Fruit fly (Drosophila melanogaster): ENCODE measurements around the gene CG11714.

The CG11714 gene

dm6 chr3L:11533704-11534319 lies 11.3 kb upstream of the CG11714 start (continued):
- TF ChIP-seq CG11504 (tag; optimal IDR thresholded peaks at IDR 0.05) (peak; percentile 60), esg (GFP tag; conservative IDR thresholded peaks at IDR 0.05) (no peak), gcm2 (GFP tag; optimal IDR thresholded peaks at IDR 0.05) (no peak), sisA (GFP tag; IDR thresholded peaks at IDR 0.05) (no peak), Dref (GFP tag; IDR thresholded peaks at IDR 0.05) (no peak), ftz-f1 (GFP tag; optimal IDR thresholded peaks at IDR 0.05) (peak; percentile 55), sens (GFP tag) (peak; percentile 60), Hand (GFP tag; optimal IDR thresholded peaks at IDR 0.05) (no peak), sob (GFP tag; IDR thresholded peaks at IDR 0.05) (peak; percentile 51), emc (GFP tag; optimal IDR thresholded peaks at IDR 0.05) (no peak), CG6272 (GFP tag; IDR thresholded peaks at IDR 0.05) (no peak), CG9215 (GFP tag; IDR thresholded peaks at IDR 0.05) (no peak; the same call in 1 of the 2 replicates), Vsx1 (GFP tag; optimal IDR thresholded peaks at IDR 0.05) (peak; percentile 32), Atf6 (GFP tag; IDR thresholded peaks at IDR 0.05) (no peak; the same call in 1 of the 2 replicates), HHEX (GFP tag; optimal IDR thresholded peaks at IDR 0.05) (peak; percentile 19), pfk (GFP tag; optimal IDR thresholded peaks at IDR 0.05) (no peak), cas (GFP tag; IDR thresholded peaks at IDR 0.05) (no peak), CG10209 (GFP tag; optimal IDR thresholded peaks at IDR 0.05) (no peak), CG2678 (tag; optimal IDR thresholded peaks at IDR 0.05) (peak; percentile 77), Antp (GFP tag; optimal IDR thresholded peaks at IDR 0.05) (no peak), pnt (GFP tag; optimal IDR thresholded peaks at IDR 0.05) (peak; percentile 36), Rx (GFP tag; IDR thresholded peaks at IDR 0.05) (no peak), ap (GFP tag; IDR thresholded peaks at IDR 0.05) (no peak), Max (GFP tag; optimal IDR thresholded peaks at IDR 0.05) (peak; percentile 25), stwl (tag; optimal IDR thresholded peaks at IDR 0.05) (no peak), Neu2 (GFP tag; optimal IDR thresholded peaks at IDR 0.05; ENCODE audit: borderline replicate concordance) (no peak), H2.0 (GFP tag; IDR thresholded peaks at IDR 0.05) (peak; percentile 28; the same call in 1 of the 2 replicates), Camta (GFP tag; optimal IDR thresholded peaks at IDR 0.05) (peak; percentile 23), stc (GFP tag; IDR thresholded peaks at IDR 0.05) (no peak), CG12219 (GFP tag; optimal IDR thresholded peaks at IDR 0.05) (peak; percentile 29), CG3838 (GFP tag; optimal IDR thresholded peaks at IDR 0.05) (no peak), CG10274 (GFP tag; optimal IDR thresholded peaks at IDR 0.05) (no peak), NK7.1 (GFP tag; optimal IDR thresholded peaks at IDR 0.05) (no peak), Taf1 (GFP tag; IDR thresholded peaks at IDR 0.05) (no peak), Dp (GFP tag; optimal IDR thresholded peaks at IDR 0.05) (no peak), ase (GFP tag; IDR thresholded peaks at IDR 0.05) (no peak), Mrtf (GFP tag; IDR thresholded peaks at IDR 0.05) (peak; percentile 45; the same call in 1 of the 3 replicates), CHES-1-like (GFP tag; optimal IDR thresholded peaks at IDR 0.05) (no peak), grau (tag; optimal IDR thresholded peaks at IDR 0.05) (peak; percentile 68), CG42726 (GFP tag; IDR thresholded peaks at IDR 0.05; ENCODE audit: partially characterized antibody) (no peak), CG11560 (tag; IDR thresholded peaks at IDR 0.05) (no peak), CG1024 (GFP tag; IDR thresholded peaks at IDR 0.05) (no peak)
